Worm (Caenorhabditis elegans): ENCODE measurements around the gene tag-209.

tag-209 gene

DNA sequence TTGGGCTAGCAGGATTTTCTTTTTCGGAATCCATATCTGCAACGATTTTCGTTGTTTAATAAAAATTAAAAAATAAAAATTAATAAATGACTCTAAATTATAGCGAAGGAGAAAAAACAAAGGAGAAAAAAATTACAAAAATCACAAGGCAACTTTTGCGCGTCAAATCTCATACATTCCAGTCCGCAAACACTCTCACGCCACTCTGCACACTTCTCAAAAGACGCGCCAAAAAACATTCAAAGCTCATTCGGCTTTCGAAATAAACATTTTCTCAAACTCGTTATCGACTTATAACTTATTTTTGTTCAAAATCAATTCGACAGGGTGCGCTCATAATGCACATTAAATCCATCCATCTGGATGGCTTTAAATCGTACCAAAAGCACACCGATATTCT is 36.9 kb downstream of the tag-209 start, which contains the start of the genes R06F6.12 and mix-1:
R06F6.12 (minus strand) TSS at position 36 of the 400 bp plus-strand sequence.
mix-1 (plus strand) TSS at position 201 of the 400 bp plus-strand sequence.
- peak; percentile 83 for TF ChIP-seq gmeb-1 (tag; optimal IDR thresholded peaks at IDR 0.05)
- no peak for TF ChIP-seq Y55F3AM.14 (GFP tag; optimal IDR thresholded peaks at IDR 0.05)
- TF ChIP-seq unc-55 (GFP tag; optimal IDR thresholded peaks at IDR 0.05): peak; percentile 85
- TF ChIP-seq C34F6.9 (tag; optimal IDR thresholded peaks at IDR 0.05): peak; percentile 64
- peak; percentile 21 for TF ChIP-seq crh-2 (tag; optimal IDR thresholded peaks at IDR 0.05)
- TF ChIP-seq lin-11 (tag; optimal IDR thresholded peaks at IDR 0.05): peak; percentile 36
- TF ChIP-seq nhr-21 (tag; optimal IDR thresholded peaks at IDR 0.05): peak; percentile 31
- TF ChIP-seq nhr-25 (tag; optimal IDR thresholded peaks at IDR 0.05): peak; percentile 45
- TF ChIP-seq nhr-23 (tag; optimal IDR thresholded peaks at IDR 0.05): no peak
- peak; percentile 54 to 83 for TF ChIP-seq lsy-2 (tag; optimal IDR thresholded peaks at IDR 0.05)
- TF ChIP-seq egl-27 (tag; optimal IDR thresholded peaks at IDR 0.05): no peak
- TF ChIP-seq sma-9 (GFP tag; optimal IDR thresholded peaks at IDR 0.05): peak; percentile 41
- no peak for TF ChIP-seq sma-9 (tag; optimal IDR thresholded peaks at IDR 0.05)
- peak; percentile 29 for TF ChIP-seq sma-3 (GFP tag; optimal IDR thresholded peaks at IDR 0.05)
- no peak for TF ChIP-seq elt-3 (tag; optimal IDR thresholded peaks at IDR 0.05)
- TF ChIP-seq F13H6.1 (tag; optimal IDR thresholded peaks at IDR 0.05): peak; percentile 20
- peak; percentile 23 for TF ChIP-seq ztf-4 (tag; optimal IDR thresholded peaks at IDR 0.05)
- TF ChIP-seq lin-13 (GFP tag; optimal IDR thresholded peaks at IDR 0.05): peak; percentile 30
- peak; percentile 48 for TF ChIP-seq nhr-129 (tag; optimal IDR thresholded peaks at IDR 0.05)
- peak; percentile 30 for TF ChIP-seq ama-1 (optimal IDR thresholded peaks at IDR 0.05)

DNA sequence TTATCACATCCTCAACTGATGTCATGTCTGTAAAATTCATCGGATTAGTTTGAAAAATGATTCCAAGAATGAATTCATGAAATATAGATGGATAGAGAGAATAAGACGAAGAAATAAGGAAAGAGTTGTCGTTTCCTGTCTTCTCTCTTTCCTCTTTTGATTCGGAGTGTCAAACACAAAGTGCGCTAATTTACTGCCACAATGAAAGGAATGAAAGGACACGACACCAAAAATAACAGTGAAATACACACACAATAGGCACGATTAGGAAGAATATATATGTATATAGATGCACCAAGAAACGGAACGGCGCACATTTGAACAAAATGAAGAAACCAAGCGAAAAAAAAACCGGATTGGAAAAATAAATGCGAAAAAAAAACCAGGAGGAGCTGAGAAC is 42.0 kb downstream of the tag-209 start, which contains the start of gene VM106R.1:
VM106R.1 (minus strand) TSS at position 101 of the 400 bp plus-strand sequence.
- TF ChIP-seq mbf-1 (tag; optimal IDR thresholded peaks at IDR 0.05): no peak
- no peak for TF ChIP-seq crh-2 (tag; optimal IDR thresholded peaks at IDR 0.05)
- TF ChIP-seq peb-1 (tag; optimal IDR thresholded peaks at IDR 0.05): no peak
- no peak for TF ChIP-seq nhr-10 (tag; optimal IDR thresholded peaks at IDR 0.05)
- no peak for TF ChIP-seq F13H6.1 (tag; optimal IDR thresholded peaks at IDR 0.05)
- no peak for TF ChIP-seq Y55F3AM.14 (GFP tag; optimal IDR thresholded peaks at IDR 0.05)
- TF ChIP-seq nhr-12 (tag; optimal IDR thresholded peaks at IDR 0.05): no peak
- TF ChIP-seq sma-9 (GFP tag; optimal IDR thresholded peaks at IDR 0.05): no peak
- no peak for TF ChIP-seq sma-9 (tag; optimal IDR thresholded peaks at IDR 0.05)
- no peak for TF ChIP-seq ztf-4 (tag; optimal IDR thresholded peaks at IDR 0.05)
- no peak for TF ChIP-seq unc-39 (tag; optimal IDR thresholded peaks at IDR 0.05)
- TF ChIP-seq C34F6.9 (tag; optimal IDR thresholded peaks at IDR 0.05): no peak
- TF ChIP-seq ama-1 (optimal IDR thresholded peaks at IDR 0.05): no peak
- TF ChIP-seq lin-13 (GFP tag; optimal IDR thresholded peaks at IDR 0.05): no peak
- no peak for TF ChIP-seq nhr-129 (tag; optimal IDR thresholded peaks at IDR 0.05)
- TF ChIP-seq blmp-1 (tag; optimal IDR thresholded peaks at IDR 0.05; ENCODE audit: insufficient read depth): no peak
- no peak for TF ChIP-seq unc-62 (GFP tag; optimal IDR thresholded peaks at IDR 0.05)
- TF ChIP-seq nhr-25 (tag; optimal IDR thresholded peaks at IDR 0.05): no peak
- no peak for TF ChIP-seq snpc-4 (tag; optimal IDR thresholded peaks at IDR 0.05)

DNA sequence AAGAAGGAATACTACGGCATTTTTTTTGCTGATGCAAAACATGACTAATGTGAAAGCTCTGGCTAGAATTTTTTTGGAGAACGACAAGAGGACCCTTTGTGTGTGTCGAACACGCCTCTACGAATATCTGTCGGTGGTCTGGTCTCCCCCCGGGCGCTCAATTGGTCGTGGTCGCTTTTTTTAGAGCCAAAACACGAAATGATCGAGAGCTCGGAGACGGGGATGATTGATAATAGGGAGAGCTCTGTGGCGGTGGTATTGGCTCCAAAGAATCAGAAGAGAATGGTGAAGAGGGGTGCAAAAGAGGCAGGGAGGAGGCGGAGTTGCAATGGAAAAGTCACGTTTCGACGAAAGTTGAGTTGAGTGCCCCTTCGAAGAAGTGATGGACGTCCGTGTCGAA is 42.5 kb downstream of the tag-209 start:
- TF ChIP-seq zag-1 (tag; optimal IDR thresholded peaks at IDR 0.05): no peak
- no peak for TF ChIP-seq unc-62 (GFP tag; optimal IDR thresholded peaks at IDR 0.05)
- TF ChIP-seq nhr-11 (tag; optimal IDR thresholded peaks at IDR 0.05): no peak
- TF ChIP-seq alr-1 (tag; optimal IDR thresholded peaks at IDR 0.05): no peak
- TF ChIP-seq nhr-237 (tag; optimal IDR thresholded peaks at IDR 0.05): no peak
- TF ChIP-seq nhr-23 (tag; optimal IDR thresholded peaks at IDR 0.05): no peak
- no peak for TF ChIP-seq peb-1 (tag; optimal IDR thresholded peaks at IDR 0.05)
- TF ChIP-seq crh-2 (tag; optimal IDR thresholded peaks at IDR 0.05): no peak
- no peak for TF ChIP-seq sem-4 (tag; optimal IDR thresholded peaks at IDR 0.05)
- TF ChIP-seq sma-9 (GFP tag; optimal IDR thresholded peaks at IDR 0.05): no peak
- no peak for TF ChIP-seq sma-9 (tag; optimal IDR thresholded peaks at IDR 0.05)
- TF ChIP-seq nhr-129 (tag; optimal IDR thresholded peaks at IDR 0.05): no peak
- no peak for TF ChIP-seq elt-3 (tag; optimal IDR thresholded peaks at IDR 0.05)
- TF ChIP-seq ztf-11 (tag; optimal IDR thresholded peaks at IDR 0.05): no peak
- TF ChIP-seq nhr-77 (tag; optimal IDR thresholded peaks at IDR 0.05): no peak
- TF ChIP-seq mbf-1 (tag; optimal IDR thresholded peaks at IDR 0.05): no peak
- no peak for TF ChIP-seq ztf-4 (tag; optimal IDR thresholded peaks at IDR 0.05)

DNA sequence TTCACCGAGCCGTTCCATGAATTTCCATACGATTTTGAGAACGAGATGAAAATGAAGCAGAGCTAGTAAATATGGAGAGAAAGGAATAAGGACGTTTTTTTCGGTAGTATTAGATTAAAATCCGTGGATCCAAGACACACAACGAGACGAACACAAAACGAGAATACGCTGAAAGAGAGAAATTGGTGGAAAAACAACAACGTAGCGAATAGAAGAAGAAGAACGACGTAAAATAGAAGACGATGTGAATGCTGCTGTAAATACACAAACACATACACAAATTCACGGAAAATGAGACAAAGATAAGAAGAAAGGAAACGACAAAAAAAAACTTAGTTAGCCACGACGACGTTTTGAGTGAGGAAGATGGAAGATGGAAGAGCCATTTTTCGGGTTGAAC is 47.6 kb downstream of the tag-209 start:
- TF ChIP-seq F13H6.1 (tag; optimal IDR thresholded peaks at IDR 0.05): no peak
- TF ChIP-seq lin-13 (GFP tag; optimal IDR thresholded peaks at IDR 0.05): no peak
